Worm (Caenorhabditis elegans) whole organism, late embryonic: ENCODE data around the gene hmit-1.1.

ENCODE experiments used
- F13H6.1 ChIP-seq: sonication (generic microtip); optimal IDR thresholded peaks from 2 replicates; lab custom pipeline; 2016; ENCODE audit warnings: missing genetic modification characterization, missing compliant biosample characterization
- K02D7.2 ChIP-seq: sonication (generic microtip); optimal IDR thresholded peaks from 2 replicates; lab custom pipeline; 2017; ENCODE audit warnings: mild to moderate bottlenecking, missing genetic modification characterization, missing compliant biosample characterization
- K09A11.1 ChIP-seq: sonication (generic microtip); optimal IDR thresholded peaks from 2 replicates; lab custom pipeline; 2017; ENCODE audit warnings: antibody characterized with exemption, mild to moderate bottlenecking, missing genetic modification characterization, missing compliant biosample characterization; ENCODE audit not compliant: insufficient read depth
- T23F11.4 ChIP-seq: fragments of 200-800 bp; sonication (Bioruptor generic); optimal IDR thresholded peaks from 2 replicates; lab custom pipeline; 2018; ENCODE audit warnings: mild to moderate bottlenecking, missing genetic modification characterization, missing compliant biosample characterization
- Y22D7AL.16 ChIP-seq: sonication (generic microtip); optimal IDR thresholded peaks from 2 replicates; lab custom pipeline; 2016; ENCODE audit warnings: missing genetic modification characterization, missing compliant biosample characterization
- ceh-14 ChIP-seq: sonication (generic microtip); optimal IDR thresholded peaks from 2 replicates; lab custom pipeline; 2016; ENCODE audit warnings: missing genotype, missing genetic modification characterization, missing compliant biosample characterization
- ceh-19 ChIP-seq: fragments of 200-800 bp; sonication (Bioruptor generic); optimal IDR thresholded peaks from 2 replicates; lab custom pipeline; 2018; ENCODE audit warnings: mild to moderate bottlenecking, missing genetic modification characterization, missing compliant biosample characterization
- ceh-2 ChIP-seq: sonication (generic microtip); optimal IDR thresholded peaks from 2 replicates; lab custom pipeline; 2016; ENCODE audit warnings: missing genotype, missing genetic modification characterization, missing compliant biosample characterization
- ceh-22 ChIP-seq: sonication (generic microtip); optimal IDR thresholded peaks from 2 replicates; lab custom pipeline; 2017; ENCODE audit warnings: missing biosample characterization, missing genetic modification characterization
- ceh-24 ChIP-seq: sonication (generic microtip); optimal IDR thresholded peaks from 2 replicates; lab custom pipeline; 2016; ENCODE audit warnings: mild to moderate bottlenecking, missing genetic modification characterization, missing compliant biosample characterization
- ceh-34 ChIP-seq: sonication (generic microtip); optimal IDR thresholded peaks from 2 replicates; lab custom pipeline; 2016; ENCODE audit warnings: mild to moderate bottlenecking, missing genetic modification characterization, missing compliant biosample characterization
- che-1 ChIP-seq: sonication (generic microtip); optimal IDR thresholded peaks from 2 replicates; lab custom pipeline; 2016; ENCODE audit warnings: mild to moderate bottlenecking, missing genetic modification characterization, missing compliant biosample characterization
- dmd-4 ChIP-seq: sonication (generic microtip); optimal IDR thresholded peaks from 2 replicates; lab custom pipeline; 2016; ENCODE audit warnings: borderline replicate concordance, missing genetic modification characterization, missing compliant biosample characterization
- dve-1 ChIP-seq: sonication (generic microtip); optimal IDR thresholded peaks from 2 replicates; lab custom pipeline; 2017; ENCODE audit warnings: antibody characterized with exemption, mild to moderate bottlenecking, missing genetic modification characterization, missing compliant biosample characterization
- elt-2 ChIP-seq: sonication (generic microtip); optimal IDR thresholded peaks from 2 replicates; lab custom pipeline; 2016; ENCODE audit warnings: missing genetic modification reagents, missing genetic modification characterization, missing compliant biosample characterization
- elt-4 ChIP-seq: sonication (generic microtip); optimal IDR thresholded peaks from 2 replicates; lab custom pipeline; 2016; ENCODE audit warnings: missing genetic modification characterization, missing compliant biosample characterization
- ets-4 ChIP-seq: sonication (generic microtip); optimal IDR thresholded peaks from 2 replicates; lab custom pipeline; 2016; ENCODE audit warnings: missing genetic modification characterization, missing compliant biosample characterization
- fax-1 ChIP-seq: sonication (generic microtip); optimal IDR thresholded peaks from 2 replicates; lab custom pipeline; 2016; ENCODE audit warnings: missing genotype, missing genetic modification characterization, missing compliant biosample characterization
- gmeb-2 ChIP-seq: sonication (generic microtip); optimal IDR thresholded peaks from 2 replicates; lab custom pipeline; 2016; ENCODE audit warnings: missing genetic modification characterization, inconsistent platforms, missing compliant biosample characterization
- hlh-13 ChIP-seq: fragments of 200-800 bp; sonication (Bioruptor generic); optimal IDR thresholded peaks from 2 replicates; lab custom pipeline; 2018; ENCODE audit warnings: mild to moderate bottlenecking, missing genetic modification characterization, missing compliant biosample characterization
- madf-2 ChIP-seq: sonication (generic microtip); optimal IDR thresholded peaks from 2 replicates; lab custom pipeline; 2017; ENCODE audit warnings: missing genetic modification characterization, missing compliant biosample characterization
- nhr-11 ChIP-seq: fragments of 150-350 bp; optimal IDR thresholded peaks from 2 replicates; lab custom pipeline; 2014; ENCODE audit warnings: missing biosample characterization, missing genetic modification characterization
- npax-4 ChIP-seq: sonication (generic microtip); optimal IDR thresholded peaks from 2 replicates; lab custom pipeline; 2016; ENCODE audit warnings: missing genetic modification characterization, missing compliant biosample characterization
- pat-9 ChIP-seq: fragments of 200-800 bp; sonication (Bioruptor generic); optimal IDR thresholded peaks from 2 replicates; lab custom pipeline; 2018; ENCODE audit warnings: mild to moderate bottlenecking, missing genetic modification characterization, moderate library complexity, missing compliant biosample characterization
- pqm-1 ChIP-seq: sonication (generic microtip); optimal IDR thresholded peaks from 2 replicates; lab custom pipeline; 2016; ENCODE audit warnings: missing genetic modification characterization, missing compliant biosample characterization
- pros-1 ChIP-seq: fragments of 150-350 bp; optimal IDR thresholded peaks from 2 replicates; lab custom pipeline; 2014; ENCODE audit warnings: missing biosample characterization, missing genetic modification reagents, missing genetic modification characterization
- ref-2 ChIP-seq: sonication (generic microtip); optimal IDR thresholded peaks from 2 replicates; lab custom pipeline; 2016; ENCODE audit warnings: missing genetic modification characterization, missing compliant biosample characterization
- sdc-2 ChIP-seq: sonication (generic microtip); optimal IDR thresholded peaks from 2 replicates; lab custom pipeline; 2016; ENCODE audit warnings: missing genotype, missing genetic modification characterization, missing compliant biosample characterization
- sox-2 ChIP-seq: fragments of 200-800 bp; sonication (Bioruptor generic); IDR thresholded peaks from 2 replicates; pipeline ENCODE4 v1.3.6; 2022; ENCODE audit warnings: missing genetic modification reagents, missing genetic modification characterization, missing compliant biosample characterization
- ttx-3 ChIP-seq: sonication (generic microtip); optimal IDR thresholded peaks from 2 replicates; lab custom pipeline; 2016; ENCODE audit warnings: missing genetic modification reagents, missing genetic modification characterization, missing compliant biosample characterization
- unc-86 ChIP-seq: sonication (generic microtip); optimal IDR thresholded peaks from 2 replicates; lab custom pipeline; 2016; ENCODE audit warnings: missing genetic modification characterization, missing compliant biosample characterization

hmit-1.1 gene

DNA sequence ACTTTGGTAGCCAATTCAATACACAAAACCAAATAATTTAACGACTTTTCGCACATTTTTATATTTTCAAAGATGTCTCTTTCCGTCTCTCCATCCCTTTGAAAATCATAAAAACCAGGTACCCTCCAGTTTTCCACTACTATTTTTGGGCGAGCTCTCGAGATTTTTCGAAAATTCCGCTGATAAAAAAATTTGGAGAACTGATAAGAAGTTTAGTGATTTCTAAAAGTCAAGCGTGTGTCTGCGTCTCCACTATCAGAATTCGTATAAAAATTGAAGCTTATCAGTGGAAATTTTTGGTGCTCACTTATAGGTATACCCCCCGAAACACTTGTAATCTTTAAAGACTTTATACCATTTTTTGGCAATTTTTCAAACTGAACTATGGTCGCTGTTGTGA is at the start of gene hmit-1.1:
hmit-1.1 (plus strand) TSS at position 294 of the 400 bp plus-strand sequence.
- TF ChIP-seq nhr-11 (tag; lab: Kevin White, UChicago) (no peak), ttx-3 (tag; lab: Kevin White, UChicago) (no peak), elt-2 (tag; lab: Kevin White, UChicago) (peak; percentile 71), ceh-24 (tag; lab: Kevin White, UChicago) (no peak), pqm-1 (tag; lab: Kevin White, UChicago) (peak; percentile 2)

DNA sequence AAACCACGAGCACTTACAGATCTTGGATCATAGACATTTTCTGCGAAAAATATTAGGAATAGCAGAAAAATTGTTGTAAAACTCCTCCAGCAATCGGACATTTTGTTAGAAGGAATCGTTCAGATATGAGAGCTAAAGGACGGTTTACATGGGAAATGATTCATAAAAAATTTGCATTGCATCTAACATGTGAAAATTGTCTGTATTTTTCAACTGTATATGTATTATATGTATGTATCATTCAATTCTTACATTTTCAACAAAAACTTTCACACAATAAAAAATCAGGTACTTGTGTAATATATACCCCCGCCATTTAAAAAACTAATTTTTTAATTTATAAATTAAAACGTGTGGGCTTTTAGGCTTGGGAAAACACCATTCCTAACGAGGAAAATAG is 48.5 kb upstream of the hmit-1.1 start, which contains the start of gene ZK228.13:
ZK228.13 (minus strand) TSS at position 101 of the 400 bp plus-strand sequence.
- TF ChIP-seq T23F11.4: no peak
- no peak for TF ChIP-seq gmeb-2
- TF ChIP-seq ref-2 (tag; lab: Kevin White, UChicago): no peak
- no peak for TF ChIP-seq K02D7.2 (tag; lab: Kevin White, UChicago)
- TF ChIP-seq dve-1 (tag; lab: Kevin White, UChicago): no peak
- TF ChIP-seq hlh-13: no peak
- TF ChIP-seq madf-2 (tag; lab: Kevin White, UChicago): no peak
- no peak for TF ChIP-seq pqm-1 (tag; lab: Kevin White, UChicago)
- TF ChIP-seq elt-2 (tag; lab: Kevin White, UChicago): no peak
- TF ChIP-seq ets-4: no peak
- TF ChIP-seq ceh-19 (GFP tag; lab: Kevin White, UChicago): no peak
- TF ChIP-seq pat-9 (tag; lab: Kevin White, UChicago): no peak
- no peak for TF ChIP-seq ceh-14 (tag; lab: Kevin White, UChicago)

ce11 chrV:18473415-18473814 is 43.2 kb upstream of the hmit-1.1 start, which contains the start of gene srh-182:
TSS of gene srh-182 (minus strand) at chrV:18473515.
- TF ChIP-seq ceh-24 (tag; lab: Kevin White, UChicago) (no peak), Y22D7AL.16 (tag; lab: Kevin White, UChicago) (no peak), ceh-22 (tag; lab: Kevin White, UChicago) (no peak)

DNA sequence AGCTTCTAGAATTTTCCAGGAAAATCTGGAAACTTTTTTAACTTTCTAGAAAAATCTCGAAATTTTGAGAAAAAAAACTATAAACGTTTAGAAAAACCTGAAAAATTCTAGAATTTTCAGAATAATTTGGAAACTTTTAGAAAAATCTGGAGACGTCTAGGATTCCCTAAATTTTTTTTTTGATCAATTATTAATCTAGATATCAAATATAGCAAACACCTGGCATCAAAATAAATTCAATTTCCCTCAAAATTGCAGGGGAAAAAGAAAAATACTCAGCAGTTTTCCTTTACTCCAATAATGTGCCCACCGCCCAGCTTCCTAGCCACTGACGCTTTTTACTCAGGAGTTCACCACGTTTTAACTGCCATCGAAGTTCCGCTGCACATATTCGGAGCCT is 42.4 kb upstream of the hmit-1.1 start, which contains the start of gene srh-181:
srh-181 (plus strand) TSS at position 301 of the 400 bp plus-strand sequence.
- TF ChIP-seq pros-1 (tag; lab: Kevin White, UChicago): no peak
- TF ChIP-seq T23F11.4: no peak

ce11 chrV:18476090-18476489 is 40.5 kb upstream of the hmit-1.1 start, which contains the start of gene srh-179:
TSS of gene srh-179 (plus strand) at chrV:18476390.
- no peak for TF ChIP-seq ceh-34
- TF ChIP-seq unc-86: no peak
- no peak for TF ChIP-seq fax-1 (tag; lab: Kevin White, UChicago)
- TF ChIP-seq npax-4 (tag; lab: Kevin White, UChicago): no peak
- TF ChIP-seq sox-2 (GFP tag; lab: Robert Waterston, UW): no peak
- no peak for TF ChIP-seq ceh-2 (tag; lab: Kevin White, UChicago)
- TF ChIP-seq pqm-1 (tag; lab: Kevin White, UChicago): no peak
- TF ChIP-seq che-1 (tag; lab: Kevin White, UChicago): no peak
- no peak for TF ChIP-seq elt-4
- TF ChIP-seq K02D7.2 (tag; lab: Kevin White, UChicago): no peak
- no peak for TF ChIP-seq pros-1 (tag; lab: Kevin White, UChicago)
- no peak for TF ChIP-seq F13H6.1
- TF ChIP-seq sdc-2 (tag; lab: Kevin White, UChicago): no peak
- no peak for TF ChIP-seq pat-9 (tag; lab: Kevin White, UChicago)
- TF ChIP-seq dve-1 (tag; lab: Kevin White, UChicago): no peak

DNA sequence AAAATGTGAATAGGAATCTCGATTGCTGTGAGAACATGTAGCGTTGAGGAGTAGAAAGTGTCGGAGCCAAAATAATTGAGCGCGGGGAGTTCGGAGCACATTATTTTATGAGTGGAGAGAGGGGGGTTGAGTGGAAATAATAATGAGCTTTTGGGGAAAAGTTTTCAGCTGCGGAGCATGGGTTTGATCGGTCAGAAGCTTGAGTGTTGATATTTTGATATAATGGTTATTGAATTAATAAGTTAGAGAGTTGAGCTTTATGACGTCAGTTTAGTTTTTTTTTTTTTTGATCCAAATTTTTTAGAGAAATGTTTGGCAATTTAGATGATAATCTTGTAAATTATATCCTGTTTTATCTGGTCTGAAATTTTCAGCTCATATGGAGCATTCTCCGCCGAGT is 36.4 kb upstream of the hmit-1.1 start, which contains the start of gene srh-178:
srh-178 (minus strand) TSS at position 101 of the 400 bp plus-strand sequence.
- TF ChIP-seq dmd-4 (tag; lab: Kevin White, UChicago) (no peak), K09A11.1 (tag; lab: Kevin White, UChicago) (no peak), F13H6.1 (no peak)
- TF ChIP-seq, all 69 proteins: peak for 0
